Fruit fly (Drosophila melanogaster): Measurements from ENCODE around the gene CG10657.

DNA sequence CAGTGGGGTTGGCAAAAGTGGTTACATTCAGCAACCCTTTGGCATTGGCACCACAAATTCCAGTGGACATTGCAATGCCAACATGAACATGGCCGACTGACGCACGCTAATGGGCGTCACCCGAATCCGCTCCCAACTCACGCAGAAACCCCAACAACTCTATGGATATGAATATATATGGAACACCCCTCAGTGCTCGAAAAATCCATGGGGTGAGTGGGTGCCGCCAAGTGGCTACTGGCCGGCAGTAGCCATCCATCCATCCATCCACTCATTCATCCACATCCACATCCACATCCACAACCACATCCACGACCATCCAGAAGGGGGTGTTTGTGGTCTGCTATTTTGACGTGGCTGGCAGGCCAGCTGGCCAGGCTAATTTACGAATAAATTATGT, 49.9 kb downstream of the CG10657 start:
- TF ChIP-seq CG8319 (GFP tag; optimal IDR thresholded peaks at IDR 0.05), result no peak
- TF ChIP-seq OdsH (GFP tag; optimal IDR thresholded peaks at IDR 0.05), result no peak
- TF ChIP-seq achi (GFP tag; optimal IDR thresholded peaks at IDR 0.05), result no peak
- no peak for TF ChIP-seq fkh (GFP tag; optimal IDR thresholded peaks at IDR 0.05)
- TF ChIP-seq CG10669 (GFP tag; optimal IDR thresholded peaks at IDR 0.05), result no peak
- no peak for TF ChIP-seq CG16779 (tag; optimal IDR thresholded peaks at IDR 0.05)
- no peak for TF ChIP-seq svp (GFP tag)
- no peak for TF ChIP-seq CG6276 (GFP tag; optimal IDR thresholded peaks at IDR 0.05)
- TF ChIP-seq CG4318 (GFP tag; optimal IDR thresholded peaks at IDR 0.05), result no peak
- TF ChIP-seq Met (GFP tag; optimal IDR thresholded peaks at IDR 0.05), result no peak
- TF ChIP-seq Blimp-1 (GFP tag; optimal IDR thresholded peaks at IDR 0.05), result no peak
- TF ChIP-seq Sox102F (GFP tag; optimal IDR thresholded peaks at IDR 0.05), result no peak
- TF ChIP-seq fd85E (GFP tag; optimal IDR thresholded peaks at IDR 0.05), result no peak
- TF ChIP-seq CG6808 (GFP tag; optimal IDR thresholded peaks at IDR 0.05), result no peak
